Worm (Caenorhabditis elegans) whole organism, young adult: ENCODE results near the gene F55C10.4.

Source experiments
- F23B12.7 ChIP-seq: sonication (generic microtip); optimal IDR thresholded peaks from 2 replicates; lab custom pipeline; 2017; ENCODE audit warnings: missing genetic modification characterization, mild to moderate bottlenecking, missing compliant biosample characterization, antibody characterized with exemption, moderate library complexity; ENCODE audit not compliant: insufficient read depth
- F37B4.10 ChIP-seq: fragments of 200-800 bp; sonication (Bioruptor generic); IDR thresholded peaks from 2 replicates; pipeline ENCODE4 v1.3.6; 2022; ENCODE audit warnings: missing genetic modification characterization, missing compliant biosample characterization
- F39B2.1 ChIP-seq: fragments of 200-800 bp; sonication (Bioruptor generic); IDR thresholded peaks from 2 replicates; pipeline ENCODE4 v1.3.6; 2022; ENCODE audit warnings: missing genetic modification reagents, missing genetic modification characterization, missing compliant biosample characterization
- F57A8.1 ChIP-seq: fragments of 200-800 bp; sonication (Bioruptor generic); optimal IDR thresholded peaks from 2 replicates; lab custom pipeline; 2018; ENCODE audit warnings: mild to moderate bottlenecking, missing genetic modification characterization, moderate library complexity, missing compliant biosample characterization
- K11D2.4 ChIP-seq: fragments of 200-800 bp; sonication (Bioruptor generic); IDR thresholded peaks from 2 replicates; pipeline ENCODE4 v1.3.6; 2022; ENCODE audit warnings: missing genetic modification reagents, missing genetic modification characterization, missing compliant biosample characterization
- Y53F4B.3 ChIP-seq: fragments of 200-800 bp; sonication (Bioruptor generic); IDR thresholded peaks from 2 replicates; pipeline ENCODE4 v1.3.6; 2022; ENCODE audit warnings: missing genetic modification reagents, missing genetic modification characterization, missing compliant biosample characterization
- aptf-2 ChIP-seq: fragments of 200-800 bp; sonication (Bioruptor generic); conservative IDR thresholded peaks from 2 replicates; pipeline ENCODE4 v1.3.6; 2022; ENCODE audit warnings: missing genetic modification reagents, missing genetic modification characterization, missing compliant biosample characterization
- athp-1 ChIP-seq: sonication (generic microtip); optimal IDR thresholded peaks from 2 replicates; lab custom pipeline; 2017; ENCODE audit warnings: mild to moderate bottlenecking, missing genetic modification characterization, missing compliant biosample characterization
- bed-1 ChIP-seq: fragments of 200-800 bp; sonication (Bioruptor generic); IDR thresholded peaks from 2 replicates; pipeline ENCODE4 v1.3.6; 2022; ENCODE audit warnings: missing genetic modification reagents, missing genetic modification characterization, missing compliant biosample characterization
- bed-2 ChIP-seq: fragments of 200-800 bp; sonication (Bioruptor generic); IDR thresholded peaks from 2 replicates; pipeline ENCODE4 v1.3.6; 2022; ENCODE audit warnings: missing genetic modification reagents, missing genetic modification characterization, missing compliant biosample characterization
- ceh-79 ChIP-seq: sonication (generic microtip); optimal IDR thresholded peaks from 2 replicates; lab custom pipeline; 2017; ENCODE audit warnings: mild to moderate bottlenecking, missing genetic modification characterization, missing compliant biosample characterization
- chd-7 ChIP-seq: sonication (generic microtip); optimal IDR thresholded peaks from 2 replicates; lab custom pipeline; 2016; ENCODE audit warnings: mild to moderate bottlenecking, missing genetic modification characterization, moderate library complexity, missing compliant biosample characterization
- dpl-1 ChIP-seq: fragments of 150-350 bp; optimal IDR thresholded peaks from 2 replicates; lab custom pipeline; 2014; ENCODE audit warnings: missing biosample characterization, missing genetic modification reagents, missing genetic modification characterization
- efl-1 ChIP-seq: fragments of 150-350 bp; optimal IDR thresholded peaks from 2 replicates; lab custom pipeline; 2014; ENCODE audit warnings: missing biosample characterization, missing genetic modification reagents, missing genetic modification characterization
- egl-44 ChIP-seq: fragments of 200-800 bp; sonication (Bioruptor generic); IDR thresholded peaks from 2 replicates; pipeline ENCODE4 v1.3.6; 2022; ENCODE audit warnings: missing genetic modification reagents, missing genetic modification characterization, missing compliant biosample characterization
- ets-4 ChIP-seq: fragments of 200-800 bp; sonication (Bioruptor generic); optimal IDR thresholded peaks from 2 replicates; lab custom pipeline; 2018; ENCODE audit warnings: mild to moderate bottlenecking, missing genetic modification characterization, missing compliant biosample characterization
- hlh-26 ChIP-seq: fragments of 200-800 bp; sonication (Bioruptor generic); conservative IDR thresholded peaks from 2 replicates; pipeline ENCODE4 v1.3.6; 2022; ENCODE audit warnings: missing genetic modification reagents, missing genetic modification characterization, missing compliant biosample characterization
- hmg-20 ChIP-seq: fragments of 200-800 bp; sonication (Bioruptor generic); IDR thresholded peaks from 2 replicates; pipeline ENCODE4 v1.3.6; 2022; ENCODE audit warnings: missing genetic modification reagents, missing genetic modification characterization, missing compliant biosample characterization
- hrde-1 ChIP-seq: sonication (generic microtip); optimal IDR thresholded peaks from 2 replicates; lab custom pipeline; 2016; ENCODE audit warnings: missing genetic modification characterization, mild to moderate bottlenecking, missing compliant biosample characterization, moderate library complexity, missing genotype, missing genetic modification reagents, borderline replicate concordance
- let-526 ChIP-seq: fragments of 200-800 bp; sonication (Bioruptor generic); IDR thresholded peaks from 2 replicates; pipeline ENCODE4 v1.3.6; 2022; ENCODE audit warnings: missing genetic modification reagents, missing genetic modification characterization, missing compliant biosample characterization
- lin-40 ChIP-seq: sonication (generic microtip); optimal IDR thresholded peaks from 2 replicates; lab custom pipeline; 2016; ENCODE audit warnings: missing genetic modification characterization, mild to moderate bottlenecking, missing compliant biosample characterization, missing genotype, missing genetic modification reagents
- lsl-1 ChIP-seq: fragments of 200-800 bp; sonication (Bioruptor generic); optimal IDR thresholded peaks from 2 replicates; lab custom pipeline; 2018; ENCODE audit warnings: mild to moderate bottlenecking, missing genetic modification characterization, moderate library complexity, missing compliant biosample characterization
- lsy-27 ChIP-seq: sonication (generic microtip); optimal IDR thresholded peaks from 2 replicates; lab custom pipeline; 2017; ENCODE audit warnings: missing genetic modification characterization, mild to moderate bottlenecking, missing compliant biosample characterization, antibody characterized with exemption, missing genotype, borderline replicate concordance; ENCODE audit not compliant: insufficient read depth
- madf-3 ChIP-seq: fragments of 200-800 bp; sonication (Bioruptor generic); IDR thresholded peaks from 2 replicates; pipeline ENCODE4 v1.3.6; 2022; ENCODE audit warnings: missing genetic modification reagents, missing genetic modification characterization, missing compliant biosample characterization
- nfya-1 ChIP-seq: sonication (generic microtip); optimal IDR thresholded peaks from 2 replicates; lab custom pipeline; 2017; ENCODE audit warnings: antibody characterized with exemption, missing compliant biosample characterization, missing genetic modification characterization, borderline replicate concordance; ENCODE audit not compliant: insufficient read depth
- nfya-2 ChIP-seq: fragments of 200-800 bp; sonication (Bioruptor generic); IDR thresholded peaks from 2 replicates; pipeline ENCODE4 v1.3.6; 2022; ENCODE audit warnings: missing genetic modification reagents, missing genetic modification characterization, missing compliant biosample characterization
- nfyb-1 ChIP-seq: fragments of 200-800 bp; sonication (Bioruptor generic); IDR thresholded peaks from 2 replicates; pipeline ENCODE4 v1.3.6; 2022; ENCODE audit warnings: missing genetic modification reagents, missing genetic modification characterization, missing compliant biosample characterization
- nhr-120 ChIP-seq: fragments of 200-800 bp; sonication (Bioruptor generic); IDR thresholded peaks from 2 replicates; pipeline ENCODE4 v1.3.6; 2022; ENCODE audit warnings: missing genetic modification characterization, missing compliant biosample characterization
- pha-4 ChIP-seq: fragments of 150-350 bp; sonication (generic microtip); optimal IDR thresholded peaks from 2 replicates; lab custom pipeline; 2014; ENCODE audit warnings: missing biosample characterization, missing genetic modification reagents, missing genetic modification characterization
- sea-2 ChIP-seq: fragments of 200-800 bp; sonication (Bioruptor generic); IDR thresholded peaks from 2 replicates; pipeline ENCODE4 v1.3.6; 2022; ENCODE audit warnings: missing genetic modification characterization, missing compliant biosample characterization
- snpc-3.4 ChIP-seq: sonication (generic microtip); optimal IDR thresholded peaks from 2 replicates; lab custom pipeline; 2017; ENCODE audit warnings: missing genetic modification characterization, mild to moderate bottlenecking, missing compliant biosample characterization, antibody characterized with exemption, moderate library complexity, missing genotype, missing genetic modification reagents
- somi-1 ChIP-seq: fragments of 200-800 bp; sonication (Bioruptor generic); optimal IDR thresholded peaks from 2 replicates; lab custom pipeline; 2018; ENCODE audit warnings: mild to moderate bottlenecking, missing genetic modification characterization, missing compliant biosample characterization
- unc-62 ChIP-seq: fragments of 150-350 bp; optimal IDR thresholded peaks from 2 replicates; lab custom pipeline; 2014; ENCODE audit warnings: missing biosample characterization, missing genetic modification reagents, missing genetic modification characterization
- zfh-2 ChIP-seq: fragments of 200-800 bp; sonication (Bioruptor generic); conservative IDR thresholded peaks from 2 replicates; pipeline ENCODE4 v1.3.6; 2022; ENCODE audit warnings: missing genetic modification reagents, missing genetic modification characterization, missing compliant biosample characterization
- ztf-18 ChIP-seq: sonication (generic microtip); optimal IDR thresholded peaks from 2 replicates; lab custom pipeline; 2016; ENCODE audit warnings: missing genotype, mild to moderate bottlenecking, missing genetic modification characterization, missing compliant biosample characterization
- ztf-25 ChIP-seq: fragments of 200-800 bp; sonication (Bioruptor generic); IDR thresholded peaks from 2 replicates; pipeline ENCODE4 v1.3.6; 2022; ENCODE audit warnings: missing genetic modification reagents, missing genetic modification characterization, missing compliant biosample characterization
- ztf-26 ChIP-seq: sonication (generic microtip); optimal IDR thresholded peaks from 2 replicates; lab custom pipeline; 2017; ENCODE audit warnings: missing genetic modification characterization, missing compliant biosample characterization
- ztf-28 ChIP-seq: fragments of 200-800 bp; sonication (Bioruptor generic); IDR thresholded peaks from 2 replicates; pipeline ENCODE4 v1.3.6; 2022; ENCODE audit warnings: missing genetic modification reagents, missing genetic modification characterization, missing compliant biosample characterization

F55C10.4 gene

DNA sequence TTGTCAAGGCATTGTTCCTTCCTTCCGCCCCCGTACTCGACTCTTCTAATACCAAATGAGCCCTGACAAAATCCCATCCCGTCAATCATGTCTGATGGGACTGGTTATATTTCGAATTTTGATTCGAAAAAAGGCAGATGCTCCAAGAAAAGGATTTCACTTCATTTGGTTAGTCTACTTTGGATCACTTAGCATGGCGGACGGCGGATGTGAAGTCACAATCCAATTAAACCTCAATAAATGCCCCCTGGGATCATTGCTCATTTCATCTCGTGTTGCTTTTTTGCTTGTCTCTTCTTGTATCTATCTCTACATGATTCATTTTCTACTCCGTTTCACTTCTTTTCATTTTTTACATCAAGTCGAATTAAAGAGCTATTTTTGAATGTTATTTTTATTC is 7.2 kb upstream of the F55C10.4 start:
- no peak for TF ChIP-seq nhr-120 (GFP tag; lab: Robert Waterston, UW)
- TF ChIP-seq efl-1 (GFP tag; lab: Kevin White, UChicago) = no peak
- TF ChIP-seq ztf-26 (tag; lab: Kevin White, UChicago) = no peak
- TF ChIP-seq pha-4 (tag; lab: Kevin White, UChicago) = no peak
- no peak for TF ChIP-seq nfya-1 (tag; lab: Kevin White, UChicago)
- no peak for TF ChIP-seq ztf-18 (tag; lab: Kevin White, UChicago)
- TF ChIP-seq Y53F4B.3 (GFP tag; lab: Robert Waterston, UW) = no peak
- TF ChIP-seq lin-40 = no peak
- TF ChIP-seq bed-2 (GFP tag; lab: Robert Waterston, UW) = no peak
- no peak for TF ChIP-seq egl-44 (GFP tag; lab: Robert Waterston, UW)
- no peak for TF ChIP-seq dpl-1 (GFP tag; lab: Kevin White, UChicago)
- TF ChIP-seq sea-2 (GFP tag; lab: Robert Waterston, UW) = no peak
- TF ChIP-seq athp-1 = no peak
- no peak for TF ChIP-seq lsl-1 (GFP tag; lab: Kevin White, UChicago)
- TF ChIP-seq F37B4.10 (GFP tag; lab: Robert Waterston, UW) = no peak
- no peak for TF ChIP-seq ets-4 (GFP tag; lab: Kevin White, UChicago)
- no peak for TF ChIP-seq F23B12.7 (tag; lab: Kevin White, UChicago)
- no peak for TF ChIP-seq bed-1 (GFP tag; lab: Robert Waterston, UW)
- no peak for TF ChIP-seq hlh-26 (GFP tag; lab: Robert Waterston, UW)
- TF ChIP-seq chd-7 = no peak

DNA sequence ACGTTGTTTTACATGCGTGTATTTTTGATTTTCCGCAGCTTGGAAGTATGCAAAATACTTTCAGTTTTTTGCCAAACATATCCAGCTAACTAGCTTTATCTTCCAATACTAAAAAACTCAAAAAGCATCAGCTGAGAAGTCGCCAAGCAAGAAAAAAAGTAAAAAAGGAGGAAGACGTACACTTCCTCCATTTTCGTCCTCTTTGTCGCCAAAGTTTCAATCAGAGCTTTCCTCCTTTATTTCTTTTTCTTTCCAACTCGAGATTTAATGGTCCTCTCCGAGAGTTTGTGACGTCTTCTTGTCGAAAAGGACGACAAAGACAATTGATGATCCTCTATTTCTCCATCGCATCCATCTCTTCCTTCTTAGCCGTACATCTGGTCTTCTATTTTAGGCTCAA is 6.0 kb upstream of the F55C10.4 start:
- TF ChIP-seq lin-40 (no peak), let-526 (no peak), hmg-20 (GFP tag; lab: Robert Waterston, UW) (no peak), F39B2.1 (no peak), ztf-25 (GFP tag; lab: Robert Waterston, UW) (no peak), lsy-27 (tag; lab: Kevin White, UChicago) (no peak), hrde-1 (tag; lab: Kevin White, UChicago) (no peak), zfh-2 (GFP tag; lab: Robert Waterston, UW) (no peak), unc-62 (no peak), somi-1 (GFP tag; lab: Kevin White, UChicago) (no peak), aptf-2 (GFP tag; lab: Robert Waterston, UW) (no peak), bed-1 (GFP tag; lab: Robert Waterston, UW) (no peak), F57A8.1 (no peak), snpc-3.4 (no peak), ztf-28 (GFP tag; lab: Robert Waterston, UW) (no peak), nfya-2 (GFP tag; lab: Robert Waterston, UW) (no peak), madf-3 (GFP tag; lab: Robert Waterston, UW) (no peak), F23B12.7 (tag; lab: Kevin White, UChicago) (no peak), nfyb-1 (no peak), ceh-79 (tag; lab: Kevin White, UChicago) (no peak)

DNA sequence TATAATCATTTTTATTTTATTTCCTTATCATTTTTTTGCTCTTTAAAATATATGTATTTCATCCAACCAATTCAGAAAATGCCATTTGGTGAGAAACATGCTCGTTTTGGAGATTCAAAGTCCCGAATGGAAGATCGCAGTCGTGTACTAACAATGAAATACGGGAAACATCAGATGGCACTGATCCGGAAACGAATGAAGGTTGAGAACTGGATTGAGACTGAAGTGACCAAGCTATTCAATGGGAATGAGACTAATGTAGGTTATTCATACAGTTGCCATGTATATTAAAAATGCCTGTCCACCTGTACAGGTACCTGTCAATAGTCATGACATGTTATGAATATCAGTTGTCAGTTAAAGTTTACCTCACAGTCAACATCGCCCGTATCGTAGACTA is 3.5 kb upstream of the F55C10.4 start, which contains the start of gene F55C10.5:
F55C10.5 (plus strand) TSS at position 74 of the 400 bp plus-strand sequence.
- TF ChIP-seq K11D2.4 (GFP tag; lab: Robert Waterston, UW) = no peak
- TF ChIP-seq unc-62 = no peak
